Worm (Caenorhabditis elegans) whole organism, midembryonic: ENCODE results near the gene nhr-175.

Source experiments
- T22C8.4 ChIP-seq: fragments of 200-800 bp; sonication (Bioruptor generic); IDR thresholded peaks from 2 replicates; pipeline ENCODE4 v1.3.6; 2022; ENCODE audit warnings: missing genetic modification characterization, missing compliant biosample characterization
- cog-1 ChIP-seq: sonication (generic microtip); optimal IDR thresholded peaks from 2 replicates; lab custom pipeline; 2016; ENCODE audit warnings: missing genetic modification characterization, missing compliant biosample characterization
- flt-1 ChIP-seq: fragments of 200-800 bp; sonication (Bioruptor generic); IDR thresholded peaks from 2 replicates; pipeline ENCODE4 v1.3.6; 2022; ENCODE audit warnings: missing genetic modification characterization, missing compliant biosample characterization
- klf-2 ChIP-seq: fragments of 200-800 bp; sonication (Bioruptor generic); conservative IDR thresholded peaks from 2 replicates; pipeline ENCODE4 v1.3.6; 2022; ENCODE audit warnings: missing genetic modification reagents, missing genetic modification characterization, missing compliant biosample characterization
- med-1 ChIP-seq: sonication (generic microtip); optimal IDR thresholded peaks from 2 replicates; lab custom pipeline; 2017; ENCODE audit warnings: missing genetic modification characterization, mild to moderate bottlenecking, missing compliant biosample characterization, antibody characterized with exemption, missing genetic modification reagents; ENCODE audit not compliant: insufficient read depth
- ref-1 ChIP-seq: fragments of 200-800 bp; sonication (Bioruptor generic); conservative IDR thresholded peaks from 2 replicates; pipeline ENCODE4 v1.3.6; 2022; ENCODE audit warnings: missing genetic modification reagents, missing genetic modification characterization, missing compliant biosample characterization
- tab-1 ChIP-seq: fragments of 200-800 bp; sonication (Bioruptor generic); IDR thresholded peaks from 2 replicates; pipeline ENCODE4 v1.3.6; 2022; ENCODE audit warnings: missing genetic modification characterization, missing compliant biosample characterization
- ztf-23 ChIP-seq: fragments of 200-800 bp; sonication (Bioruptor generic); IDR thresholded peaks from 2 replicates; pipeline ENCODE4 v1.3.6; 2022; ENCODE audit warnings: missing genetic modification reagents, missing genetic modification characterization, missing compliant biosample characterization
- ztf-29 ChIP-seq: fragments of 200-800 bp; sonication (Bioruptor generic); IDR thresholded peaks from 2 replicates; pipeline ENCODE4 v1.3.6; 2022; ENCODE audit warnings: missing genetic modification reagents, missing genetic modification characterization, missing compliant biosample characterization

The nhr-175 gene

DNA sequence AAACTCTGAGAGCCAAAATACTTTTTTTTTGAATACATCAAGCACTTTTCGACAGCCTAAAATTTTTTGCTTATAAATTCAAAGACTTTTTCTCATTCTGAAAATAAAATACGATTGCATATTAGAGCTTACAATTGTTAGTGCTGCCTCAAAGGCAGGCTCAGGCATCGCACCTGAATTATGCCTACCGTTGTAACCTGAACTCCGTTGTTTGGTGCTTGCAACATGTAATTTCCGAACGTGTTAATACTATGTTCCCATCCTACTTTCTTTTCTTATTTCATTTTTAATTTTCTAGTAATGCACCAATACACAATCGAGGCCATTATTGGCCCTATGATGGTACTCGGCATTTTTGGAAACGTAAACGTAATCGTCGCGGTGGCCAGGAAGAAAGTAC is 20.9 kb downstream of the nhr-175 start, which contains the start of gene srsx-19:
srsx-19 (plus strand) TSS at position 301 of the 400 bp plus-strand sequence.
- TF ChIP-seq klf-2 (GFP tag; lab: Robert Waterston, UW): no peak
- TF ChIP-seq tab-1 (GFP tag; lab: Robert Waterston, UW): no peak
- no peak for TF ChIP-seq cog-1
- no peak for TF ChIP-seq flt-1
- no peak for TF ChIP-seq ztf-29 (GFP tag; lab: Robert Waterston, UW)
- TF ChIP-seq ref-1 (GFP tag; lab: Robert Waterston, UW): no peak
- no peak for TF ChIP-seq T22C8.4 (GFP tag; lab: Robert Waterston, UW)
- TF ChIP-seq med-1 (GFP tag; lab: Kevin White, UChicago): no peak
- no peak for TF ChIP-seq ztf-23 (GFP tag; lab: Robert Waterston, UW)

DNA sequence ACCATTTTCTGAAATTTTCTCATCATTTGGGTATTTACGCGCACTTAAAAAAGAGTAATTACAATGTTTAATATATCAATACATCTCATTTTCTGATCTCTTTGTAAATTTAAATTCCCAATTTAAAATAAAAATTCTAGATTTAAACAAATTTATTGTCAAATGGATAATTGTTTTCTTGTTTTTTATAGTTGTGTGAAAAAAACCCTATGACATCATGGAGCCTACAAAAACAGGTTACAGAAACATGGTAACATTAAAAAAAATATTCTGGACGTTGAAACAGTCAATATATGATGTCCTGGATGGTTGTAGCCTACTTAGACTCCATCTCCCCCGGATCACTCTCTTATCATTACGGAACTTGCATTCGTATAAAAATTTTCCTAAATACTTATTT is 23.0 kb downstream of the nhr-175 start, which contains the start of gene spp-12:
spp-12 (plus strand) TSS at position 301 of the 400 bp plus-strand sequence.
- TF ChIP-seq ref-1 (GFP tag; lab: Robert Waterston, UW) (no peak), med-1 (GFP tag; lab: Kevin White, UChicago) (no peak), cog-1 (no peak), tab-1 (GFP tag; lab: Robert Waterston, UW) (no peak), klf-2 (GFP tag; lab: Robert Waterston, UW) (no peak), flt-1 (no peak)

DNA sequence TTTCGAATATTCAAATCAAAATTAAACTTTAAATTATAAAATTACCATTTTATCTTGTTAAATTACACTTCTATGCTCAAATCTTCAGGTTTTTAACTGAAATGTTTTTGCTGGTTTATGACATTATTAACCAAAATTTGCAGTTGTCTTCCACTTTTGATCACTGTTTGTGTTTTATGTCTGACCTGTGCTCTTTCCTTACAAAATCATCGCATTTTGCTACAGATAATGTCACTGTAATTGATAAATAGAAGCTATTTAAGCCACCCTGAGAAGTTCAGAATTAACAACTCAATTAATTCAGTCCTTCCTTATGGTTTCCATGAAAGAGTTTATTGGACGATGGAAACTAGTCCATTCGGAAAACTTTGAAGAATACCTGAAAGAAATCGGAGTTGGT is 24.0 kb downstream of the nhr-175 start, which contains the start of gene lbp-8:
lbp-8 (plus strand) TSS at position 301 of the 400 bp plus-strand sequence.
- no peak for TF ChIP-seq med-1 (GFP tag; lab: Kevin White, UChicago)
- TF ChIP-seq ztf-23 (GFP tag; lab: Robert Waterston, UW): no peak
- no peak for TF ChIP-seq tab-1 (GFP tag; lab: Robert Waterston, UW)
- TF ChIP-seq flt-1: no peak
- no peak for TF ChIP-seq cog-1
- no peak for TF ChIP-seq ref-1 (GFP tag; lab: Robert Waterston, UW)
- no peak for TF ChIP-seq ztf-29 (GFP tag; lab: Robert Waterston, UW)
- no peak for TF ChIP-seq klf-2 (GFP tag; lab: Robert Waterston, UW)
- no peak for TF ChIP-seq T22C8.4 (GFP tag; lab: Robert Waterston, UW)

DNA sequence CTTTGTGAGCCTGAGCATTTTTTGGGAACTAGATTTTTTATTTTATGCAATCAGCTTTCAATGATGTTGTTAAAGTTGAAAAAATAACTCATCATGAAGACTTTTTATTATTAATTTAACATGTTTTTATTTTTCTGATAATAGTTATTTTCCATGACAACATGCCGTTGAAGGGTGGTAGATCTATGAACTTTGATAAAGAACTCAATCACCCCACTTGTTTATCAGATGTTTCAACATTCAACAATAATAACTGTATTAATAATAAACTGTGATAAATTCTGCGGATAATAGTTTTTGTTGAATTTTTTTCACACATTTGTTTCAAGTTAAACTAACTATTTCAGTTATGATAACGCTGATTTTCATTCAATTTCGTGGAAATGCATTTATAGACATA is 25.0 kb downstream of the nhr-175 start:
- TF ChIP-seq tab-1 (GFP tag; lab: Robert Waterston, UW): no peak
- no peak for TF ChIP-seq flt-1
- no peak for TF ChIP-seq T22C8.4 (GFP tag; lab: Robert Waterston, UW)
- no peak for TF ChIP-seq cog-1
- TF ChIP-seq klf-2 (GFP tag; lab: Robert Waterston, UW): no peak
- TF ChIP-seq med-1 (GFP tag; lab: Kevin White, UChicago): no peak
- no peak for TF ChIP-seq ref-1 (GFP tag; lab: Robert Waterston, UW)

DNA sequence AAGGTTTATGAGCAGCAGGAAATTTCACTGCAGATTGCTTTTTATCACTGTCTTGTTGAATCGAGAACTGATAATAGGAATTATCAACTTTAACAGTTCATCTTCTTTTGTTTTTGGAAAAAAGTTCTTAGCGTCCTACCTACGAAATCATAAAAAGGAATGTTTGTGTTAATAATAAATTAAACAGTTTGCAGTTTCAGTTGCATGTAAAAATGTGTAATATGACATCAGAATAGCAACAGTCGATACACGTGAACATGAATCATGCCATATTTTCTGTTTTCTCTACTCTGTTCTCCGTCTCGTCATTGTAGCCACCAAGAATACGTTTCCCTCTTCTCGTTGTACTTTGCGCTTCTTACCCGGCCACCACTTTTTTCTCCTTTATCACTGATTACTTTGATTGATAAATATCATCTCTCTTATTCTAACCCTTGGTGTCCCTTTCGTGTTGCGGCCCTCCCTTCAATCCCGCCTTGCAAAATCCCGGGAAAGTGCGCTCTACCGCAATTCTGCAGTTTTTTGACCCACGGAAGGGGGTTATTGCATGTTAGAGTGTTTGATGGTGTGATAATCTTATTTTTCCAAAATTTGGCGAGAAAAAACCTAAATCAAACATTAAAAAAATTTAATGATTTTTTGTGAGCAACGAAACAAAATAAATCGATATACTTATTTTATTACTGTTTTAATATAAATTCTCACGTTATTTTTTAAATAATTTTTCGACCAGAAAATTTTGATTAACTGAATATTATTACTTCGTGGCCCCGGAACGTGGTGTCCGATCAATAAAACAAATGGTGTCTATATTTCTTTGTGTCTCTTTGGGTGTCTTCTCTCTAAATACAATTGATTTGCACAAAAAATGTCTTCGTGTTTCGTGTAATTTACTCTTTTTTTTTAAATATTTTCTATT is 26.2 kb downstream of the nhr-175 start, which contains the start of gene sptl-3:
sptl-3 (plus strand) TSS at position 869 of the 919 bp plus-strand sequence.
- TF ChIP-seq ref-1 (GFP tag; lab: Robert Waterston, UW) (no peak), tab-1 (GFP tag; lab: Robert Waterston, UW) (no peak), flt-1 (no peak), ztf-23 (GFP tag; lab: Robert Waterston, UW) (no peak), ztf-29 (GFP tag; lab: Robert Waterston, UW) (no peak), T22C8.4 (GFP tag; lab: Robert Waterston, UW) (no peak), med-1 (GFP tag; lab: Kevin White, UChicago) (no peak), klf-2 (GFP tag; lab: Robert Waterston, UW) (no peak), cog-1 (no peak)

DNA sequence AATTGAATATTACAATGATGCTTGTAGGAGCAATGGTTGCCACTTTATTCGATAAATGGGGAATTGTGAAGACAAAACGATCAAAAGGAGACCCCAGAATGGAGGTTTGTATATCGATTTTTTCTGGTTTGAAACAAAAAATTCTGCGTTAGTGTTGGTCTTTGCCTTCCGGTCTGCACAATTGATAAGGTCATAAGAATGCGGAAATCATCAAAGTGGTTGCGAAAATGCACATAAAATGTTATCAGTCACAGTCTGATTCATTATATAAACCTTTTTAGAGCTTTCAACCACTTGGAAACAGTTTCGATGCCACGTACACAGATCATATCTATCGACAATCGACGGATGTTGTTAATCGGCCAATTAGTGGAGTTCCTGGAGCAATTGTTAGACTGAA is 27.1 kb downstream of the nhr-175 start:
- TF ChIP-seq tab-1 (GFP tag; lab: Robert Waterston, UW): no peak
- TF ChIP-seq T22C8.4 (GFP tag; lab: Robert Waterston, UW): no peak
- TF ChIP-seq ref-1 (GFP tag; lab: Robert Waterston, UW): no peak
- TF ChIP-seq flt-1: no peak
- no peak for TF ChIP-seq cog-1
- TF ChIP-seq klf-2 (GFP tag; lab: Robert Waterston, UW): no peak
- no peak for TF ChIP-seq med-1 (GFP tag; lab: Kevin White, UChicago)
- no peak for TF ChIP-seq ztf-23 (GFP tag; lab: Robert Waterston, UW)
- TF ChIP-seq ztf-29 (GFP tag; lab: Robert Waterston, UW): no peak

DNA sequence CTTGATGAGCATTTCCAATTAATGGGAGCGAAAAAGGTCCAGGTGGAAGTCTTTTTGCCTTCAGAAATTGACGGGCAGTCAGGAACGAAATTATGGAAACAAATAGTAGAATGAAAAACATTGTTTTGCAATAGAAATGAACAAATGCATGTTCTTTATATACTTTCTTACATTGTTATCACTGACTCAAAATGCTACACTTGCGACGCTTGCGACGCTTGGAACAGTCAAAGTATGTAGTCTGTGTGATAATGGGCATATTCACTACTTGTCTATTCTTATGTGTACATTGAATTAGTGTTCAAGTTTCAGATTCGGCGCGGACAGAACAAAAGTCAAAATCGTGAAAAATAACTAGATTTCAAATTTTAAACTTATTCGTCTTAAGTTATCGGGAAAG is 31.9 kb downstream of the nhr-175 start, which contains the start of gene cyp-35C1:
cyp-35C1 (minus strand) TSS at position 132 of the 400 bp plus-strand sequence.
- TF ChIP-seq flt-1: no peak
- no peak for TF ChIP-seq ztf-23 (GFP tag; lab: Robert Waterston, UW)
- no peak for TF ChIP-seq klf-2 (GFP tag; lab: Robert Waterston, UW)
- TF ChIP-seq med-1 (GFP tag; lab: Kevin White, UChicago): no peak
- no peak for TF ChIP-seq cog-1
- no peak for TF ChIP-seq T22C8.4 (GFP tag; lab: Robert Waterston, UW)

DNA sequence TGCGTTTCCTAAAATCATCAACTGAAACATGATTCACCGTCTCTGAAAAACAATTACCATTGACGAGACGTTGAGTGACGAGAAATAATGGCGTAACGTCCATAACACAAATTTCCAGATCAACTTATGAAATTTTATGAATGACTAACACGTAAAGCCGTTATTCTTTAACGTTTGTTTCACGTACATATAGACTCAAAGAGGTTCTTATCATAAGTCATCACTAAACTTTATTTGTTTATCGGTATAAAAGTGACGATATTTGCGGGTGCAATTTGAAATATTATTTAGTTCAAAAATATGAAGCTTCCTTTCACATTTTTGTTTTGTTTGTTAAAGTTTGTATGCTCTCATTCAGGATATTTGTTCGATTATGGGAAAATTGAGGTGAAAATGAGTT is 32.7 kb downstream of the nhr-175 start, which contains the start of gene oac-3:
oac-3 (plus strand) TSS at position 301 of the 400 bp plus-strand sequence.
- TF ChIP-seq ref-1 (GFP tag; lab: Robert Waterston, UW) (no peak), tab-1 (GFP tag; lab: Robert Waterston, UW) (no peak), flt-1 (no peak), klf-2 (GFP tag; lab: Robert Waterston, UW) (no peak), T22C8.4 (GFP tag; lab: Robert Waterston, UW) (no peak), med-1 (GFP tag; lab: Kevin White, UChicago) (no peak), ztf-23 (GFP tag; lab: Robert Waterston, UW) (no peak), cog-1 (no peak), ztf-29 (GFP tag; lab: Robert Waterston, UW) (no peak)

DNA sequence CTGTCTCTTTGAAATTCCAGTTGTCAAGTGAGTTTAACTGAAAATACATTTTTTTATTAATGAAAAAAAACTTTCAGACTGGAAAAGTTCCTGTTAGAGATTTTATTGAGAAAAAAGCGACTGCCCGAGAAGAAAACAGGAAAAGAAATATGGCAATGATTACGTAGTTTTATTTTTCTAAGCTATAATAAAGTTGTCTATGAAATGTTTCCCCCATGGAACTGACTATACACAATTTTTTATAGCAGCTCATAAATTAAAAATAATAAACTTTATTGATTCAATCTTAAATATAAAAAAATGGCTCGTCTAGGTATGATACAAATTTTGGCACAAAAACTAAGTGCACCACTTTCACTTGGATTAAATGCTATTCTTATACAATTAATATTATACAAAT is 36.0 kb downstream of the nhr-175 start, which contains the start of gene C06B3.1:
C06B3.1 (plus strand) TSS at position 301 of the 400 bp plus-strand sequence.
- TF ChIP-seq ztf-23 (GFP tag; lab: Robert Waterston, UW) (no peak), T22C8.4 (GFP tag; lab: Robert Waterston, UW) (no peak), ztf-29 (GFP tag; lab: Robert Waterston, UW) (no peak), med-1 (GFP tag; lab: Kevin White, UChicago) (no peak), flt-1 (no peak), ref-1 (GFP tag; lab: Robert Waterston, UW) (no peak)
